Worm (Caenorhabditis elegans): ENCODE measurements around the gene npr-16.

The npr-16 gene

DNA sequence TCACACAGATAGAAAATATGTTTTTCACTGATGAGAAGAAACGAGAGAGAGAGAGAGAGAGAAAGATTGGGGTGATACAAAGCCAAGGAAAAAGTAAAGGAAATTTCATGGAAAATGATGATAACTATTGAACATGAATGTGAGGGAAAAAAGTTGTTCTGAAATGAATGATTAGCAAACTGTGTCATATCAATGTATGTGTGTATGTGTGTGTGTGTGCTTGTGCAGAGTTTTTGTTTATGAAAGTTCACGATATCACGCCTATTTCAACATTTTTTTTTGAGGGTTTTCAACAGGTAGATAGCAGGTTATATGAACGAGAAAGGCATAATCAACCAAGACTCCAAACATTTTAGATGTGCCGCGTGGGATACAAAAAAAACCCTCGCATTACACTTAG lies 12.0 kb upstream of the npr-16 start:
- TF ChIP-seq irx-1 (tag; optimal IDR thresholded peaks at IDR 0.05) (no peak), pax-3 (tag; optimal IDR thresholded peaks at IDR 0.05) (no peak), C16A3.4 (tag; optimal IDR thresholded peaks at IDR 0.05) (no peak), aha-1 (tag; optimal IDR thresholded peaks at IDR 0.05) (no peak), efl-3 (GFP tag; optimal IDR thresholded peaks at IDR 0.05) (no peak), nhr-28 (tag; optimal IDR thresholded peaks at IDR 0.05) (no peak), nhr-20 (tag; optimal IDR thresholded peaks at IDR 0.05) (no peak)

DNA sequence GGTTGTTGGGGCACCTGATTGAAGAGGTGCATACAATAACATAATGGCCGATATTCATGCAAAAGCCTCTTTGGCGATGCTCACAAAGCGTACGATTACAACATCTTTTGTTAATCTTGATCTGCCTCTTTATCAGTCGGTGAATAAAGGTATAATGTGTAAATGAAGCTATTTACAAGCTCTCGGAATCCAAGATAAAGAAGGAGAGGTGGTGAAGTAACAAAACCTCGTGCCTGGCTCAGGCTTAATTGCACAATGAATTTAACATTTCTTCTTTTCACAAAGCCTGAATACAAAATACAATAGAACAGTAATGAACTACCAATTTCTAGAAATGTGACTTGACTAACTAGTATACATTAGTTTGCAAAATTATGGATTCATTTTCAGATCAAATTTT lies 11.4 kb upstream of the npr-16 start:
- TF ChIP-seq nhr-71 (tag; optimal IDR thresholded peaks at IDR 0.05) (no peak), fos-1 (tag; optimal IDR thresholded peaks at IDR 0.05) (no peak), F16B12.6 (tag; optimal IDR thresholded peaks at IDR 0.05) (no peak), zag-1 (tag; optimal IDR thresholded peaks at IDR 0.05) (no peak), lin-39 (tag; optimal IDR thresholded peaks at IDR 0.05) (no peak), elt-2 (tag; optimal IDR thresholded peaks at IDR 0.05) (no peak), skn-1 (tag; optimal IDR thresholded peaks at IDR 0.05) (no peak), hpl-2 (GFP tag; optimal IDR thresholded peaks at IDR 0.05) (no peak), dsc-1 (tag; optimal IDR thresholded peaks at IDR 0.05) (peak; percentile 56), vab-15 (tag; optimal IDR thresholded peaks at IDR 0.05) (no peak), dpl-1 (GFP tag; optimal IDR thresholded peaks at IDR 0.05) (no peak), xbp-1 (tag; optimal IDR thresholded peaks at IDR 0.05) (no peak), ceh-90 (tag; optimal IDR thresholded peaks at IDR 0.05) (no peak), sup-37 (GFP tag; optimal IDR thresholded peaks at IDR 0.05) (no peak), C34B4.2 (tag; optimal IDR thresholded peaks at IDR 0.05) (no peak), fkh-8 (tag; optimal IDR thresholded peaks at IDR 0.05) (no peak), nhr-85 (tag) (no peak), elt-3 (tag; optimal IDR thresholded peaks at IDR 0.05) (no peak), sox-4 (tag; optimal IDR thresholded peaks at IDR 0.05) (peak; percentile 99), pax-3 (tag; optimal IDR thresholded peaks at IDR 0.05) (peak; percentile 18), ets-5 (GFP tag; IDR thresholded peaks at IDR 0.05) (no peak)

DNA sequence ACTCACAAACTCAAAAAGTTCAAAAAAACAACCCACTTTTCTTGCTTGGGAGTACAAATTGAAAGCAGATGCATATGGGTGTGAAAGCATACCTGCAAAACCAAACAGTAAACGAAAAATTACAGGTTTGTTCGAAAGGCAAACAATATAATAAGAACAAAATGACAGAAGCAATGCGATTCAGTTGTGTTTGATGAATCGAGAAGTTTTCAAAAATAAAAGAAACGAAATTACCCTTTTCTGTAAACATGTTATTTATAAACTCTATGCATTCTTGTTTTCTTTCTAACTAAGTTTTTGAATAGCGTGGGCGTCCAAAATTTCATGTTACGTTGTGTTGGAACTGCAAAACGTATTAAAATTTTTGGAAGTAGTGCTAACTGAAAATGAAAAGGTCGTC lies 9.7 kb upstream of the npr-16 start, which contains the start of gene sox-4:
sox-4 (minus strand) TSS at position 101 of the 400 bp plus-strand sequence.
- no peak for TF ChIP-seq mdl-1 (tag; optimal IDR thresholded peaks at IDR 0.05)
- no peak for TF ChIP-seq nhr-11 (tag; optimal IDR thresholded peaks at IDR 0.05)
- TF ChIP-seq unc-62 (GFP tag; optimal IDR thresholded peaks at IDR 0.05): no peak
- no peak for TF ChIP-seq pqm-1 (tag; optimal IDR thresholded peaks at IDR 0.05)
- no peak for TF ChIP-seq zag-1 (tag; optimal IDR thresholded peaks at IDR 0.05)
- no peak for TF ChIP-seq fkh-10 (GFP tag; optimal IDR thresholded peaks at IDR 0.05)
- TF ChIP-seq nhr-71 (tag; optimal IDR thresholded peaks at IDR 0.05): no peak
- no peak for TF ChIP-seq mep-1 (tag; optimal IDR thresholded peaks at IDR 0.05)
- no peak for TF ChIP-seq nhr-20 (tag; optimal IDR thresholded peaks at IDR 0.05)

DNA sequence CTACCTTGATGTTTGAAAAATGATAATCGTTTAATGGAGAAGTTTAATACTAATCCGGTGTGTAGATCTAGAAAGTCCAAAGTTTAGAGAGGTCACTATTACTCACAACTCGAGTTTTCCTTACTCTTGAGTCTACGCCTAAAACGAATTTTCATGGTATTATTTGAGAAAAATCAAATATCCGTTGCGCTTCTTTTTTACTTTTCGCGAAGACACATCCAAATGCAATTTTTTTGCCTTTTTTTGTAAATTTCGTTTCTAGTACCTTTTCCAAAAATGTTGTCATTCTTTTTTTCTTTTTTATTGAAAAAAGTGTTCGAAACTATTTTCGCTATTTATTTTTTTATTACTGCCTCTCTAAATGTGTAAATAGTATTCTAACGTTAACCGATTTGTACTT lies 4.9 kb upstream of the npr-16 start:
- no peak for TF ChIP-seq hlh-17 (GFP tag; optimal IDR thresholded peaks at IDR 0.05; ENCODE audit: borderline replicate concordance)
- TF ChIP-seq lin-14 (GFP tag; optimal IDR thresholded peaks at IDR 0.05): peak; percentile 43
- TF ChIP-seq fkh-10 (GFP tag; optimal IDR thresholded peaks at IDR 0.05): peak; percentile 91

DNA sequence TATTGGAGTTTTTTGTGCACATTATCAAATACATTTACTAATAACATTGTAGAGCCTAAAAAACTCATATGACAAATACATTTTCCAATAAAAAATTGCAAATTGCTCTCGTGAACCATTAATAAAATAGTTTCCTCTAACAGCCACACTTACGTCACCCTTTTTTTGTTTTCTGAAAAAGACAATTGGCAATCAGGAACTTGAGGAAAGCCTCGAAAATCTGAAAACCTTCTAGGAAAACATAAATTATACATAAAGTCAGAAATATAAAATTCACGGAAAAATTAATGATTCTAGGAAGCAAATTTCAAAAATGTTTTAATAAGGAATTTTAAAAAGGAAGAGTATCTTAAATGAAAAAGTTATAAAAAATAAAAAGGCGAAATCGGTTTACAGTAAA lies 1.5 kb upstream of the npr-16 start:
- TF ChIP-seq egl-13 (tag; optimal IDR thresholded peaks at IDR 0.05) (peak; percentile 39), nhr-77 (tag; optimal IDR thresholded peaks at IDR 0.05) (no peak), nhr-71 (tag; optimal IDR thresholded peaks at IDR 0.05) (peak; percentile 38), ces-1 (GFP tag; optimal IDR thresholded peaks at IDR 0.05) (no peak), lin-14 (GFP tag; optimal IDR thresholded peaks at IDR 0.05) (peak; percentile 60), ztf-11 (tag; optimal IDR thresholded peaks at IDR 0.05) (no peak), C34B4.2 (tag; optimal IDR thresholded peaks at IDR 0.05) (no peak), nhr-47 (tag; optimal IDR thresholded peaks at IDR 0.05) (peak; percentile 19), unc-86 (tag; optimal IDR thresholded peaks at IDR 0.05) (peak; percentile 89)

All from whole organism, L1 larva.